Fruit fly (Drosophila melanogaster) whole organism, embryonic: ENCODE data around the gene CG4880.

Experiments used
- Ada2b ChIP-seq: fragments of 200-800 bp; sonication (Bioruptor generic); IDR thresholded peaks from 2 replicates; pipeline ENCODE4 v1.3.6; 2022; ENCODE audit warnings: missing biosample characterization, missing genetic modification characterization
- Bdp1 ChIP-seq: fragments of 200-800 bp; sonication (Bioruptor generic); optimal IDR thresholded peaks from 3 replicates; lab custom pipeline; 2016; ENCODE audit warnings: missing biosample characterization, missing genetic modification characterization
- CG10366 ChIP-seq: fragments of 200-800 bp; sonication (Bioruptor generic); IDR thresholded peaks from 2 replicates; pipeline ENCODE4 v1.3.6; 2022; ENCODE audit warnings: missing biosample characterization, missing genetic modification characterization
- CG10654 ChIP-seq: fragments of 200-800 bp; sonication (Bioruptor generic); optimal IDR thresholded peaks from 2 replicates; lab custom pipeline; 2016; ENCODE audit warnings: missing biosample characterization, missing genetic modification characterization
- CG12769 ChIP-seq: fragments of 200-800 bp; sonication (Bioruptor generic); optimal IDR thresholded peaks from 2 replicates; lab custom pipeline; 2019; ENCODE audit warnings: missing biosample characterization, mild to moderate bottlenecking, missing genetic modification characterization, moderate library complexity
- CG14965 ChIP-seq: fragments of 200-800 bp; sonication (Bioruptor generic); optimal IDR thresholded peaks from 2 replicates; lab custom pipeline; 2016; ENCODE audit warnings: missing biosample characterization, missing genetic modification characterization, borderline replicate concordance
- CG15696 ChIP-seq: fragments of 200-800 bp; sonication (Bioruptor generic); optimal IDR thresholded peaks from 2 replicates; lab custom pipeline; 2019; ENCODE audit warnings: missing biosample characterization, mild to moderate bottlenecking, missing genetic modification characterization, moderate library complexity
- CG1602 ChIP-seq: fragments of 200-800 bp; sonication (Bioruptor generic); optimal IDR thresholded peaks from 3 replicates; lab custom pipeline; 2016; ENCODE audit warnings: missing biosample characterization, missing genetic modification characterization
- CG32532 ChIP-seq: fragments of 200-800 bp; sonication (Bioruptor generic); IDR thresholded peaks from 2 replicates; pipeline ENCODE4 v1.3.6; 2022; ENCODE audit warnings: missing biosample characterization, missing genetic modification characterization
- CG32772 ChIP-seq: fragments of 200-800 bp; sonication (Bioruptor generic); IDR thresholded peaks from 2 replicates; pipeline ENCODE4 v1.3.6; 2022; ENCODE audit warnings: missing biosample characterization, missing genetic modification characterization
- CG33213 ChIP-seq: fragments of 200-800 bp; sonication (Bioruptor generic); optimal IDR thresholded peaks from 3 replicates; lab custom pipeline; 2016; ENCODE audit warnings: missing biosample characterization, missing genetic modification characterization
- CG34224 ChIP-seq: fragments of 200-800 bp; sonication (Bioruptor generic); IDR thresholded peaks from 3 replicates; pipeline ENCODE4 v1.3.6; 2022; ENCODE audit warnings: missing biosample characterization, missing genetic modification characterization; ENCODE audit not compliant: partially characterized antibody
- CG5953 ChIP-seq: fragments of 200-800 bp; sonication (Bioruptor generic); IDR thresholded peaks from 2 replicates; pipeline ENCODE4 v1.3.6; 2022; ENCODE audit warnings: missing biosample characterization, missing genetic modification characterization
- CG6689 ChIP-seq: fragments of 200-800 bp; sonication (Bioruptor generic); IDR thresholded peaks from 2 replicates; pipeline ENCODE4 v1.3.6; 2022; ENCODE audit warnings: missing biosample characterization, missing genetic modification characterization
- CG6765 ChIP-seq: fragments of 200-800 bp; sonication (Bioruptor generic); optimal IDR thresholded peaks from 3 replicates; lab custom pipeline; 2017; ENCODE audit warnings: missing biosample characterization, mild to moderate bottlenecking, missing genetic modification characterization
- CG7372 ChIP-seq: fragments of 200-800 bp; sonication (Bioruptor generic); IDR thresholded peaks from 2 replicates; pipeline ENCODE4 v1.3.6; 2022; ENCODE audit warnings: missing biosample characterization, missing genetic modification characterization
- CG7786 ChIP-seq: fragments of 200-800 bp; sonication (Bioruptor generic); optimal IDR thresholded peaks from 2 replicates; lab custom pipeline; 2016; ENCODE audit warnings: missing biosample characterization, missing genetic modification characterization
- CG8924 ChIP-seq: fragments of 200-800 bp; optimal IDR thresholded peaks from 3 replicates; lab custom pipeline; 2019; ENCODE audit warnings: missing biosample characterization, mild to moderate bottlenecking, missing genetic modification characterization, moderate library complexity
- Dek ChIP-seq: fragments of 200-800 bp; sonication (Bioruptor generic); optimal IDR thresholded peaks from 3 replicates; lab custom pipeline; 2019; ENCODE audit warnings: missing biosample characterization, mild to moderate bottlenecking, missing genetic modification characterization, moderate library complexity
- Dfd ChIP-seq, 2 experiments: fragments of >200 bp; optimal IDR thresholded peaks; 2 replicates each; lab custom pipeline; 2017; ENCODE audit warnings: missing biosample characterization in 2 of 2, missing genetic modification characterization in 2 of 2
- HLHmδ ChIP-seq: fragments of 200-800 bp; sonication (Bioruptor generic); optimal IDR thresholded peaks from 2 replicates; lab custom pipeline; 2018; ENCODE audit warnings: missing biosample characterization, mild to moderate bottlenecking, missing genetic modification characterization, moderate library complexity
- Hsf ChIP-seq: fragments of 200-800 bp; sonication (Bioruptor generic); optimal IDR thresholded peaks from 3 replicates; lab custom pipeline; 2016; ENCODE audit warnings: missing biosample characterization, missing genetic modification characterization
- NC2α ChIP-seq: fragments of 200-800 bp; sonication (Bioruptor generic); optimal IDR thresholded peaks from 2 replicates; lab custom pipeline; 2016; ENCODE audit warnings: missing biosample characterization, missing genetic modification characterization
- NK7.1 ChIP-seq: fragments of 200-800 bp; sonication (Bioruptor generic); optimal IDR thresholded peaks from 3 replicates; lab custom pipeline; 2016; ENCODE audit warnings: missing biosample characterization, missing genetic modification characterization
- Sin3A ChIP-seq: fragments of >200 bp; optimal IDR thresholded peaks from 2 replicates; lab custom pipeline; 2018
- ac ChIP-seq: fragments of 200-800 bp; sonication (Bioruptor generic); optimal IDR thresholded peaks from 3 replicates; lab custom pipeline; 2017; ENCODE audit warnings: missing biosample characterization, mild to moderate bottlenecking, missing genetic modification characterization
- aop ChIP-seq: fragments of 200-800 bp; sonication (Bioruptor generic); IDR thresholded peaks from 2 replicates; pipeline ENCODE4 v1.3.6; 2022; ENCODE audit warnings: missing biosample characterization, missing genetic modification characterization
- bigmax ChIP-seq: fragments of 200-800 bp; sonication (Bioruptor generic); optimal IDR thresholded peaks from 2 replicates; lab custom pipeline; 2018; ENCODE audit warnings: missing biosample characterization, mild to moderate bottlenecking, missing genetic modification characterization
- bowl ChIP-seq: fragments of 200-800 bp; sonication (Bioruptor generic); IDR thresholded peaks from 2 replicates; pipeline ENCODE4 v1.3.6; 2022; ENCODE audit warnings: missing biosample characterization, missing genetic modification characterization
- chn ChIP-seq: fragments of 200-800 bp; sonication (Bioruptor generic); optimal IDR thresholded peaks from 2 replicates; lab custom pipeline; 2016; ENCODE audit warnings: missing biosample characterization, missing genetic modification characterization
- emc ChIP-seq: fragments of 200-800 bp; sonication (Bioruptor generic); optimal IDR thresholded peaks from 2 replicates; lab custom pipeline; 2016; ENCODE audit warnings: missing biosample characterization, missing genetic modification characterization
- en ChIP-seq: fragments of 200-800 bp; sonication (Bioruptor generic); optimal IDR thresholded peaks from 2 replicates; lab custom pipeline; 2016; ENCODE audit warnings: missing biosample characterization, missing genetic modification characterization
- eyg ChIP-seq: fragments of 200-800 bp; sonication (Bioruptor generic); optimal IDR thresholded peaks from 3 replicates; lab custom pipeline; 2016; ENCODE audit warnings: missing biosample characterization, missing genetic modification characterization
- gsb ChIP-seq: fragments of 200-800 bp; sonication (Bioruptor generic); IDR thresholded peaks from 2 replicates; pipeline ENCODE4 v1.3.6; 2022; ENCODE audit warnings: missing biosample characterization, missing genetic modification characterization
- hb ChIP-seq: fragments of 200-800 bp; sonication (Bioruptor generic); IDR thresholded peaks from 3 replicates; pipeline ENCODE4 v1.3.6; 2022; ENCODE audit warnings: missing biosample characterization, missing genetic modification characterization; ENCODE audit not compliant: partially characterized antibody
- her ChIP-seq: fragments of 200-800 bp; sonication (Bioruptor generic); optimal IDR thresholded peaks from 2 replicates; lab custom pipeline; 2016; ENCODE audit warnings: missing biosample characterization, missing genetic modification characterization
- hkb ChIP-seq, 2 experiments: fragments of 200-800 bp in 1 of 2; fragments of >200 bp in 1 of 2; sonication (Bioruptor generic) in 1 of 2; IDR thresholded peaks in 1 of 2; optimal IDR thresholded peaks in 1 of 2; 2 replicates each; pipeline versions ENCODE4 v1.3.6 to Lab custom; 2017 to 2022; ENCODE audit warnings: missing biosample characterization in 1 of 2, missing genetic modification characterization in 1 of 2
- inv ChIP-seq: fragments of 200-800 bp; sonication (Bioruptor generic); IDR thresholded peaks from 2 replicates; pipeline ENCODE4 v1.3.6; 2022; ENCODE audit warnings: missing biosample characterization, missing genetic modification characterization; ENCODE audit not compliant: partially characterized antibody
- lilli ChIP-seq: fragments of 200-800 bp; sonication (Bioruptor generic); optimal IDR thresholded peaks from 3 replicates; lab custom pipeline; 2016; ENCODE audit warnings: missing biosample characterization, missing genetic modification characterization
- lola ChIP-seq, 3 experiments: fragments of >200 bp in 2 of 3; fragments of 200-800 bp in 1 of 3; sonication (Bioruptor generic) in 1 of 3; optimal IDR thresholded peaks; 2 replicates each; lab custom pipeline; 2017 to 2019; ENCODE audit warnings: missing biosample characterization in 3 of 3, missing genetic modification characterization in 3 of 3, mild to moderate bottlenecking in 1 of 3, moderate library complexity in 1 of 3
- pzg ChIP-seq: fragments of 200-800 bp; sonication (Bioruptor generic); optimal IDR thresholded peaks from 3 replicates; lab custom pipeline; 2018; ENCODE audit warnings: missing biosample characterization, mild to moderate bottlenecking, missing genetic modification characterization, moderate library complexity
- rib ChIP-seq: fragments of 200-800 bp; sonication (Bioruptor generic); IDR thresholded peaks from 2 replicates; pipeline ENCODE4 v1.3.6; 2022; ENCODE audit warnings: missing biosample characterization, missing genetic modification characterization
- sim ChIP-seq: fragments of 200-800 bp; sonication (Bioruptor generic); IDR thresholded peaks from 2 replicates; pipeline ENCODE4 v1.3.6; 2022; ENCODE audit warnings: missing biosample characterization, missing genetic modification characterization
- ssp ChIP-seq: fragments of 200-800 bp; sonication (Bioruptor generic); IDR thresholded peaks from 2 replicates; pipeline ENCODE4 v1.3.6; 2022; ENCODE audit warnings: missing biosample characterization, missing genetic modification characterization
- stwl ChIP-seq: fragments of 200-800 bp; sonication (Bioruptor generic); optimal IDR thresholded peaks from 3 replicates; lab custom pipeline; 2018; ENCODE audit warnings: missing biosample characterization, mild to moderate bottlenecking, missing genetic modification characterization, moderate library complexity
- tap ChIP-seq: fragments of 200-800 bp; optimal IDR thresholded peaks from 3 replicates; lab custom pipeline; 2019; ENCODE audit warnings: missing biosample characterization, mild to moderate bottlenecking, missing genetic modification characterization, moderate library complexity
- tll ChIP-seq, 2 experiments: fragments of 200-800 bp in 1 of 2; fragments of >200 bp in 1 of 2; sonication (Bioruptor generic) in 1 of 2; optimal IDR thresholded peaks; 2 replicates each; lab custom pipeline; 2017 to 2019; ENCODE audit warnings: missing biosample characterization in 2 of 2, missing genetic modification characterization in 2 of 2, mild to moderate bottlenecking in 1 of 2, moderate library complexity in 1 of 2
- unpg ChIP-seq: fragments of 200-800 bp; sonication (Bioruptor generic); optimal IDR thresholded peaks from 3 replicates; lab custom pipeline; 2018; ENCODE audit warnings: missing biosample characterization, mild to moderate bottlenecking, missing genetic modification characterization, moderate library complexity
- usp ChIP-seq: fragments of >200 bp; optimal IDR thresholded peaks from 2 replicates; lab custom pipeline; 2017; ENCODE audit warnings: missing biosample characterization, missing genetic modification characterization
- yki ChIP-seq: fragments of >200 bp; optimal IDR thresholded peaks from 3 replicates; lab custom pipeline; 2018

CG4880 gene

dm6 chrX:16930465-16931286 is 44.1 kb downstream of the CG4880 start (continued):
- TF ChIP-seq inv (no peak), unpg (peak; percentile 67), Bdp1 (GFP tag; lab: Kevin White, UChicago) (no peak), en (no peak), CG5953 (GFP tag; lab: Robert Waterston, UW) (peak; percentile 63; the same call in 1 of the 2 replicates), bigmax (no peak), CG15696 (tag; lab: Kevin White, UChicago) (peak; percentile 14), CG14965 (GFP tag; lab: Kevin White, UChicago) (no peak), CG12769 (peak; percentile 74), her (GFP tag; lab: Kevin White, UChicago) (no peak), CG1602 (peak; percentile 39), CG8924 (tag; lab: Kevin White, UChicago) (peak; percentile 27), CG6689 (GFP tag; lab: Robert Waterston, UW) (peak; percentile 63), lilli (GFP tag; lab: Kevin White, UChicago) (peak; percentile 57), ac (no peak), sim (GFP tag; lab: Robert Waterston, UW) (0 out of 2 replicates have a peak, but pooled peaks have one; percentile 22), tll (GFP tag; optimal IDR thresholded peaks at IDR 0.05; lab: Kevin White, UChicago) (no peak), CG6765 (no peak), NC2α (no peak), HLHmδ (GFP tag; lab: Kevin White, UChicago) (no peak), CG32532 (peak; percentile 78), CG7372 (GFP tag; lab: Robert Waterston, UW) (peak; percentile 46), NK7.1 (no peak), CG33213 (GFP tag; lab: Kevin White, UChicago) (no peak), hb (GFP tag; lab: Robert Waterston, UW) (no peak), usp (no peak), lola (GFP tag; optimal IDR thresholded peaks at IDR 0.05; lab: Kevin White, UChicago) (peak in 1 of 3 experiments; percentile 25), bowl (GFP tag; lab: Robert Waterston, UW) (peak; percentile 24; the same call in 1 of the 2 replicates), pzg (GFP tag; lab: Kevin White, UChicago) (no peak), tap (tag; lab: Kevin White, UChicago) (peak; percentile 37), Dek (tag; lab: Kevin White, UChicago) (peak; percentile 36), emc (GFP tag; lab: Kevin White, UChicago) (no peak), CG7786 (peak; percentile 13), CG10366 (GFP tag; lab: Robert Waterston, UW) (peak; percentile 63), chn (GFP tag; lab: Kevin White, UChicago) (no peak), Sin3A (lab: Kevin White, UChicago) (no peak), CG10654 (GFP tag; lab: Kevin White, UChicago) (no peak), stwl (no peak), Dfd (GFP tag; optimal IDR thresholded peaks at IDR 0.05; lab: Kevin White, UChicago) (no peak), hkb (optimal IDR thresholded peaks at IDR 0.05; lab: Kevin White, UChicago) (no peak), hkb (GFP tag; IDR thresholded peaks at IDR 0.05; lab: Robert Waterston, UW) (peak; percentile 79), gsb (GFP tag; lab: Robert Waterston, UW) (peak; percentile 42; the same call in 1 of the 2 replicates), Hsf (GFP tag; lab: Kevin White, UChicago) (peak; percentile 19), CG32772 (GFP tag; lab: Robert Waterston, UW) (peak; percentile 73), eyg (GFP tag; lab: Kevin White, UChicago) (no peak), CG34224 (GFP tag; lab: Robert Waterston, UW) (no peak), Ada2b (GFP tag; lab: Robert Waterston, UW) (peak; percentile 74), aop (GFP tag; lab: Robert Waterston, UW) (no peak), rib (GFP tag; lab: Robert Waterston, UW) (no peak), yki (no peak), ssp (GFP tag; lab: Robert Waterston, UW) (peak; percentile 51)
